Worm (Caenorhabditis elegans) whole organism, L4/young adult: ENCODE measurements around the gene cst-1.

Experiments used
- W03F9.2 ChIP-seq: fragments of 150-350 bp; optimal IDR thresholded peaks from 2 replicates; lab custom pipeline; 2014; ENCODE audit warnings: missing biosample characterization, missing genetic modification characterization
- him-1 ChIP-seq: sonication (generic microtip); optimal IDR thresholded peaks from 2 replicates; lab custom pipeline; 2016; ENCODE audit warnings: missing genotype, missing genetic modification reagents, missing genetic modification characterization, missing compliant biosample characterization

DNA sequence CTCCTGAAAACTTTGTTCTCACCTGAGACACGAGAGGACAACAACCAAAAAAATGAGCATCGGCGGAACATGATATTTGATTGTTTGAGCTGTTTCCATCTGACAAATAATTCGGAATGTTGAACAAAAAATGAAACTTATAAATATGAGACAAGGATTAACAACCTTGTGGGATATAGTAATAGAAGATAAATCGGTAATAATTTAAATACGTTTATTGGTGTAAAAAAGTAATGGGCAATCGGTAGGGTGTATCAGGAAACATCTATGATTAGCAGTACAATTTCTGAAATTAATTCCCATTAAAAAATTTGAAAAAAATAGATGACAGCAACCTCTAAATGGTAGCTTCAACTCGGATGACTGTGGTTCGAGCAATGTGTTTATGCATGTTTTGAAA, 28.0 kb downstream of the cst-1 start, which contains the start of gene R160.10:
- TF ChIP-seq him-1 (tag; lab: Kevin White, UChicago): no peak
- TF ChIP-seq W03F9.2 (tag; lab: Kevin White, UChicago): no peak
